Worm (Caenorhabditis elegans) whole organism, L4 larva: ENCODE results near the gene T09A5.5.
A peak's percentile ranks its signal among the peaks of the same experiment; 100 is the strongest.

Experiments used
- D1046.2 ChIP-seq: fragments of 200-800 bp; sonication (Bioruptor generic); IDR thresholded peaks from 2 replicates; pipeline ENCODE4 v1.3.6; 2022; ENCODE audit warnings: missing genetic modification characterization, missing compliant biosample characterization
- F26F4.8 ChIP-seq: fragments of 200-800 bp; sonication (Bioruptor generic); conservative IDR thresholded peaks from 2 replicates; pipeline ENCODE4 v1.3.6; 2022; ENCODE audit warnings: missing genetic modification characterization, missing compliant biosample characterization
- F49E8.2 ChIP-seq: sonication (generic microtip); optimal IDR thresholded peaks from 2 replicates; lab custom pipeline; 2016; ENCODE audit warnings: missing compliant biosample characterization, mild to moderate bottlenecking, missing genetic modification characterization, borderline replicate concordance
- R02D3.7 ChIP-seq: fragments of 150-350 bp; sonication (generic microtip); optimal IDR thresholded peaks from 3 replicates; lab custom pipeline; 2014; ENCODE audit warnings: missing biosample characterization, missing genetic modification characterization
- T20F7.1 ChIP-seq: fragments of 200-800 bp; sonication (Bioruptor generic); optimal IDR thresholded peaks from 2 replicates; lab custom pipeline; 2018; ENCODE audit warnings: mild to moderate bottlenecking, missing genetic modification characterization, missing compliant biosample characterization
- T26A8.4 ChIP-seq: fragments of 200-800 bp; sonication (Bioruptor generic); IDR thresholded peaks from 2 replicates; pipeline ENCODE4 v1.3.6; 2022; ENCODE audit warnings: missing genetic modification characterization, missing compliant biosample characterization
- Y105C5A.15 ChIP-seq: fragments of 200-800 bp; sonication (Bioruptor generic); IDR thresholded peaks from 2 replicates; pipeline ENCODE4 v1.3.6; 2022; ENCODE audit warnings: missing genetic modification characterization, missing compliant biosample characterization
- Y48G9A.11 ChIP-seq: fragments of 200-800 bp; sonication (Bioruptor generic); IDR thresholded peaks from 2 replicates; pipeline ENCODE4 v1.3.6; 2022; ENCODE audit warnings: missing genetic modification reagents, missing genetic modification characterization, missing compliant biosample characterization
- Y5F2A.4 ChIP-seq: fragments of 200-800 bp; sonication (Bioruptor generic); optimal IDR thresholded peaks from 2 replicates; lab custom pipeline; 2018; ENCODE audit warnings: mild to moderate bottlenecking, missing genetic modification characterization, missing compliant biosample characterization
- ZK337.2 ChIP-seq: fragments of 200-800 bp; sonication (Bioruptor generic); IDR thresholded peaks from 2 replicates; pipeline ENCODE4 v1.3.6; 2022; ENCODE audit warnings: missing genetic modification reagents, missing genetic modification characterization, missing compliant biosample characterization
- aha-1 ChIP-seq: fragments of 150-350 bp; peaks from one replicate; lab custom pipeline; 2014; ENCODE audit warnings: missing biosample characterization, missing genetic modification characterization
- ama-1 ChIP-seq: fragments of 150-350 bp; optimal IDR thresholded peaks from 2 replicates; lab custom pipeline; 2014; ENCODE audit warnings: inconsistent platforms, mixed read lengths
- attf-4 ChIP-seq: sonication (generic microtip); optimal IDR thresholded peaks from 3 replicates; lab custom pipeline; 2017; ENCODE audit warnings: missing biosample characterization, missing genetic modification characterization
- ceh-28 ChIP-seq: fragments of 150-350 bp; optimal IDR thresholded peaks from 2 replicates; lab custom pipeline; 2014; ENCODE audit warnings: missing biosample characterization, missing genetic modification reagents, missing genetic modification characterization
- ces-1 ChIP-seq: fragments of 150-350 bp; sonication (generic microtip); optimal IDR thresholded peaks from 4 replicates; lab custom pipeline; 2014; ENCODE audit warnings: missing biosample characterization, missing genetic modification reagents, missing genetic modification characterization
- ctbp-1 ChIP-seq: fragments of 200-800 bp; sonication (Bioruptor generic); IDR thresholded peaks from 2 replicates; pipeline ENCODE4 v1.3.6; 2022; ENCODE audit warnings: missing genetic modification reagents, missing genetic modification characterization, missing compliant biosample characterization
- daf-12 ChIP-seq: fragments of 150-350 bp; optimal IDR thresholded peaks from 2 replicates; lab custom pipeline; 2014; ENCODE audit warnings: missing biosample characterization, missing genetic modification reagents, missing genetic modification characterization
- daf-19 ChIP-seq: fragments of 200-800 bp; sonication (Bioruptor generic); conservative IDR thresholded peaks from 2 replicates; pipeline ENCODE4 v1.3.6; 2022; ENCODE audit warnings: missing genetic modification characterization, missing compliant biosample characterization
- dpl-1 ChIP-seq: fragments of 150-350 bp; optimal IDR thresholded peaks from 2 replicates; lab custom pipeline; 2014; ENCODE audit warnings: missing biosample characterization, missing genetic modification reagents, missing genetic modification characterization
- hif-1 ChIP-seq, 2 experiments: sonication (generic microtip); optimal IDR thresholded peaks; 2 replicates each; lab custom pipeline; 2016 to 2017; ENCODE audit warnings: missing compliant biosample characterization in 2 of 2, missing genetic modification characterization in 2 of 2, missing genetic modification reagents in 2 of 2, missing genotype in 2 of 2, mild to moderate bottlenecking in 1 of 2
- hlh-11 ChIP-seq: fragments of 200-800 bp; sonication (Bioruptor generic); optimal IDR thresholded peaks from 2 replicates; lab custom pipeline; 2018; ENCODE audit warnings: mild to moderate bottlenecking, missing genetic modification characterization, missing compliant biosample characterization
- jun-1 ChIP-seq: fragments of 150-350 bp; optimal IDR thresholded peaks from 2 replicates; lab custom pipeline; 2014; ENCODE audit warnings: missing biosample characterization, missing genetic modification reagents, missing genetic modification characterization
- lim-7 ChIP-seq: fragments of 200-800 bp; sonication (Bioruptor generic); IDR thresholded peaks from 2 replicates; pipeline ENCODE4 v1.3.6; 2022; ENCODE audit warnings: missing genetic modification characterization, missing compliant biosample characterization
- lin-15B ChIP-seq: fragments of 150-350 bp; sonication (generic microtip); optimal IDR thresholded peaks from 3 replicates; lab custom pipeline; 2014; ENCODE audit warnings: missing biosample characterization, missing genetic modification characterization
- lin-29 ChIP-seq: fragments of 200-800 bp; sonication (Bioruptor generic); IDR thresholded peaks from 2 replicates; pipeline ENCODE4 v1.3.6; 2022; ENCODE audit warnings: missing genetic modification reagents, missing genetic modification characterization, missing compliant biosample characterization
- lin-38 ChIP-seq: fragments of 200-800 bp; sonication (Bioruptor generic); IDR thresholded peaks from 2 replicates; pipeline ENCODE4 v1.3.6; 2022; ENCODE audit warnings: missing genetic modification reagents, missing genetic modification characterization, missing compliant biosample characterization
- lir-3 ChIP-seq: sonication (generic microtip); optimal IDR thresholded peaks from 2 replicates; lab custom pipeline; 2016; ENCODE audit warnings: mild to moderate bottlenecking, missing genetic modification characterization, missing compliant biosample characterization
- lsy-2 ChIP-seq, 2 experiments: fragments of 150-350 bp in 1 of 2; sonication (generic microtip) in 1 of 2; optimal IDR thresholded peaks; 2 replicates each; lab custom pipeline; 2014 to 2017; ENCODE audit warnings: missing biosample characterization in 2 of 2, missing genetic modification characterization in 2 of 2
- madf-9 ChIP-seq: fragments of 200-800 bp; sonication (Bioruptor generic); conservative IDR thresholded peaks from 2 replicates; pipeline ENCODE4 v1.3.6; 2022; ENCODE audit warnings: missing genetic modification reagents, missing genetic modification characterization, missing compliant biosample characterization
- mdt-29 ChIP-seq: fragments of 200-800 bp; sonication (Bioruptor generic); IDR thresholded peaks from 2 replicates; pipeline ENCODE4 v1.3.6; 2022; ENCODE audit warnings: missing genetic modification reagents, missing genetic modification characterization, missing compliant biosample characterization
- mep-1 ChIP-seq: fragments of 150-350 bp; sonication (generic microtip); optimal IDR thresholded peaks from 3 replicates; lab custom pipeline; 2014; ENCODE audit warnings: missing biosample characterization, missing genetic modification characterization
- mes-2 ChIP-seq: sonication (generic microtip); optimal IDR thresholded peaks from 2 replicates; lab custom pipeline; 2016; ENCODE audit warnings: missing genotype, mild to moderate bottlenecking, missing genetic modification characterization, missing compliant biosample characterization; ENCODE audit not compliant: poor library complexity, severe bottlenecking
- mxl-3 ChIP-seq: fragments of 200-800 bp; sonication (Bioruptor generic); optimal IDR thresholded peaks from 2 replicates; lab custom pipeline; 2018; ENCODE audit warnings: mild to moderate bottlenecking, missing genetic modification characterization, missing compliant biosample characterization
- nhr-28 ChIP-seq: fragments of 150-350 bp; optimal IDR thresholded peaks from 2 replicates; lab custom pipeline; 2014; ENCODE audit warnings: missing biosample characterization, missing genetic modification characterization
- nhr-41 ChIP-seq: fragments of 200-800 bp; sonication (Bioruptor generic); IDR thresholded peaks from 2 replicates; pipeline ENCODE4 v1.3.6; 2022; ENCODE audit warnings: missing genetic modification reagents, missing genetic modification characterization, missing compliant biosample characterization
- nhr-48 ChIP-seq: sonication (generic microtip); optimal IDR thresholded peaks from 2 replicates; lab custom pipeline; 2016; ENCODE audit warnings: mild to moderate bottlenecking, missing genetic modification characterization, missing compliant biosample characterization
- nhr-6 ChIP-seq: fragments of 150-350 bp; optimal IDR thresholded peaks from 2 replicates; lab custom pipeline; 2014; ENCODE audit warnings: missing biosample characterization, missing genetic modification characterization
- nhr-76 ChIP-seq: fragments of 150-350 bp; optimal IDR thresholded peaks from 2 replicates; lab custom pipeline; 2014; ENCODE audit warnings: missing biosample characterization, missing genetic modification characterization
- nhr-77 ChIP-seq: fragments of 150-350 bp; optimal IDR thresholded peaks from 2 replicates; lab custom pipeline; 2014; ENCODE audit warnings: missing biosample characterization, missing genetic modification characterization
- snpc-1.2 ChIP-seq: fragments of 200-800 bp; sonication (Bioruptor generic); IDR thresholded peaks from 2 replicates; pipeline ENCODE4 v1.3.6; 2022; ENCODE audit warnings: missing genetic modification reagents, missing genetic modification characterization, missing compliant biosample characterization
- snpc-4 ChIP-seq: fragments of 150-350 bp; optimal IDR thresholded peaks from 2 replicates; lab custom pipeline; 2014; ENCODE audit warnings: missing biosample characterization, missing genetic modification characterization
- spr-1 ChIP-seq: sonication (generic microtip); optimal IDR thresholded peaks from 2 replicates; lab custom pipeline; 2016; ENCODE audit warnings: mild to moderate bottlenecking, missing genetic modification characterization, missing compliant biosample characterization
- spr-3 ChIP-seq: fragments of 200-800 bp; sonication (Bioruptor generic); optimal IDR thresholded peaks from 2 replicates; lab custom pipeline; 2018; ENCODE audit warnings: mild to moderate bottlenecking, missing genetic modification characterization, missing compliant biosample characterization
- tag-97 ChIP-seq: fragments of 200-800 bp; sonication (Bioruptor generic); IDR thresholded peaks from 2 replicates; pipeline ENCODE4 v1.3.6; 2022; ENCODE audit warnings: missing genetic modification characterization, missing compliant biosample characterization
- tra-1 ChIP-seq: fragments of 200-800 bp; sonication (Bioruptor generic); IDR thresholded peaks from 2 replicates; pipeline ENCODE4 v1.3.6; 2022; ENCODE audit warnings: missing genetic modification reagents, missing genetic modification characterization, missing compliant biosample characterization
- unc-130 ChIP-seq: sonication (generic microtip); optimal IDR thresholded peaks from 2 replicates; lab custom pipeline; 2016; ENCODE audit warnings: missing genetic modification reagents, missing genetic modification characterization, missing compliant biosample characterization
- zag-1 ChIP-seq: fragments of 150-350 bp; optimal IDR thresholded peaks from 2 replicates; lab custom pipeline; 2014; ENCODE audit warnings: missing biosample characterization, missing genetic modification characterization
- zfp-2 ChIP-seq: sonication (generic microtip); optimal IDR thresholded peaks from 2 replicates; lab custom pipeline; 2016; ENCODE audit warnings: mild to moderate bottlenecking, missing genetic modification characterization, missing compliant biosample characterization
- zip-2 ChIP-seq: fragments of 150-350 bp; optimal IDR thresholded peaks from 2 replicates; lab custom pipeline; 2014; ENCODE audit warnings: missing biosample characterization, missing genetic modification characterization

Gene T09A5.5

DNA sequence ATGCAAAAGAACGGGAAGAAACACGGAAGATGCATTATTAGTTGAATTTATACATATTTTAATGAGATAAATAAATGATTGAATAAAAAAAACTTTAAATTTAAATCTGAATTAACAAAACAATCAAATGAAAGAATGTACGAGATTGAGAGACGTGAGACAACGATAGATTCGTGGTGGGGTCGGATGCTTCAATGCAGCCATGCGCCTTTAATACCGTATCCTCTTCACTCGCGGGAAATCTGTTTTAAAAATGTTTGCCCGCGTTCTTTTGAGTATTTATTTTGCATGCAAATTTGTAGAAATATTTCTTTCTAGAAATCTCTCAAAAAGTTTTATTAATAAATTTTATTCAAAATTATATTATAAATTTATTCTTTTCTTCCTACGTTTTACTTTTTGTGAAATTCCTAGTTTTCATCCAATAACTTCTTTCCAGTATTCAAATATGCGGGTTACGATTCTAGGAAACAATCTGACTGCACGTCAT, 26.8 kb upstream of the T09A5.5 start, which contains the start of gene perm-1:
Gene perm-1 (plus strand): TSS at position 440 of the 490 bp plus-strand sequence.
- TF ChIP-seq madf-9 (no peak), snpc-4 (tag; lab: Kevin White, UChicago) (no peak), Y5F2A.4 (no peak), lsy-2 (tag; optimal IDR thresholded peaks at IDR 0.05; lab: Kevin White, UChicago) (peak in 1 of 2 experiments; percentile 69), hlh-11 (tag; lab: Kevin White, UChicago) (no peak), nhr-48 (tag; lab: Kevin White, UChicago) (no peak), aha-1 (no peak), mep-1 (no peak), T20F7.1 (GFP tag; lab: Kevin White, UChicago) (no peak), lin-15B (tag; lab: Kevin White, UChicago) (no peak), F49E8.2 (tag; lab: Kevin White, UChicago) (peak; percentile 67), ctbp-1 (GFP tag; lab: Robert Waterston, UW) (no peak), zag-1 (tag; lab: Kevin White, UChicago) (no peak), zip-2 (tag; lab: Kevin White, UChicago) (no peak), lin-38 (GFP tag; lab: Robert Waterston, UW) (peak; percentile 69), unc-130 (GFP tag; lab: Kevin White, UChicago) (peak; percentile 75), ceh-28 (tag; lab: Kevin White, UChicago) (no peak), nhr-41 (GFP tag; lab: Robert Waterston, UW) (no peak), dpl-1 (GFP tag; lab: Kevin White, UChicago) (no peak), nhr-76 (no peak), lim-7 (GFP tag; lab: Robert Waterston, UW) (no peak), spr-1 (tag; lab: Kevin White, UChicago) (no peak), T26A8.4 (GFP tag; lab: Robert Waterston, UW) (no peak), F26F4.8 (GFP tag; lab: Robert Waterston, UW) (no peak), lir-3 (no peak), tra-1 (GFP tag; lab: Robert Waterston, UW) (no peak), nhr-6 (tag; lab: Kevin White, UChicago) (no peak), daf-12 (tag; lab: Kevin White, UChicago) (no peak), daf-19 (GFP tag; lab: Robert Waterston, UW) (no peak), lin-29 (GFP tag; lab: Robert Waterston, UW) (no peak), mdt-29 (no peak), tag-97 (GFP tag; lab: Robert Waterston, UW) (no peak), jun-1 (tag; lab: Kevin White, UChicago) (no peak), D1046.2 (GFP tag; lab: Robert Waterston, UW) (no peak), spr-3 (GFP tag; lab: Kevin White, UChicago) (no peak), zfp-2 (no peak), snpc-1.2 (peak; percentile 60; the same call in 1 of the 2 replicates), ZK337.2 (GFP tag; lab: Robert Waterston, UW) (no peak), Y48G9A.11 (GFP tag; lab: Robert Waterston, UW) (peak; percentile 79)
- TF ChIP-seq, all 104 proteins: peak for 6

DNA sequence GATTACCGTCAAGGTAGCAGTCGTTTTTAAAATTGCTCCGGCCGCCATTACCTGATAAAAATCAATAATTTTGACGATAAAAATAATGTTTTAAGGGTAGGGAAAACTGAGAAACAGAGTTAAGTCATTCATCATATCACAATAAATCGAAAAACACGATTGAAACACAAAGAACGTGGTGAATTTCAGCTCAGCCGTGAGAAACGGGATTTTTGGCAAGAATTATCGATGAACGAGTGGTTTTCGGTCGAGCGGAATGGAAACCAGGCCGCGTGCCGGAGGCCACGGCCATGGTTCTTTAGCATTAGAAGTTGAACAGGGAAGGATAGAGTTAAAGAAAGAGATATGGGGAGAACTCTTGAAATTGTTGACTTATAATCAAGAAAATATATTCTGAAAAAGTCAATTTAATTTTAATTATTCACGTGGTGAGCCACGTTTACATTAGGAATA, 25.7 kb upstream of the T09A5.5 start, which contains the start of the genes vha-4 and T01H3.5:
Gene vha-4 (minus strand): TSS at position 51 of the 453 bp plus-strand sequence.
Gene T01H3.5 (plus strand): TSS at position 351 of the 453 bp plus-strand sequence.
- peak; percentile 8 for TF ChIP-seq nhr-28 (tag; lab: Kevin White, UChicago)
- TF ChIP-seq nhr-77 (tag; lab: Kevin White, UChicago): peak; percentile 9
- peak; percentile 29; the same call in 1 of the 2 replicates for TF ChIP-seq lin-38 (GFP tag; lab: Robert Waterston, UW)
- TF ChIP-seq ama-1 (lab: Kevin White, UChicago): peak; percentile 44
- no peak for TF ChIP-seq attf-4
- TF ChIP-seq mes-2 (tag; lab: Kevin White, UChicago): peak; percentile 70
- TF ChIP-seq tag-97 (GFP tag; lab: Robert Waterston, UW): no peak
- TF ChIP-seq R02D3.7 (tag; lab: Kevin White, UChicago): no peak
- peak in 1 of 2 experiments; percentile 16 for TF ChIP-seq hif-1 (tag; optimal IDR thresholded peaks at IDR 0.05; lab: Kevin White, UChicago)
- no peak for TF ChIP-seq nhr-76
- peak; percentile 33 for TF ChIP-seq mxl-3 (GFP tag; lab: Kevin White, UChicago)
- TF ChIP-seq Y105C5A.15: no peak
- no peak for TF ChIP-seq ces-1
- peak; percentile 14 for TF ChIP-seq hlh-11 (tag; lab: Kevin White, UChicago)
- TF ChIP-seq mep-1: no peak
